Fruit fly (Drosophila melanogaster) whole organism, wandering third instar larva: ENCODE data around the gene sesB.

Experiments used
- HLH106 ChIP-seq: fragments of 200-800 bp; optimal IDR thresholded peaks from 3 replicates; lab custom pipeline; 2019; ENCODE audit warnings: missing biosample characterization, mild to moderate bottlenecking, missing genetic modification characterization, moderate library complexity
- Hr78 ChIP-seq: fragments of >200 bp; optimal IDR thresholded peaks from 2 replicates; lab custom pipeline; 2017; ENCODE audit warnings: missing biosample characterization, missing genetic modification characterization
- Myc ChIP-seq: fragments of >200 bp; optimal IDR thresholded peaks from 2 replicates; lab custom pipeline; 2017
- sage ChIP-seq: fragments of 200-800 bp; sonication (Bioruptor generic); optimal IDR thresholded peaks from 2 replicates; lab custom pipeline; 2016; ENCODE audit warnings: missing biosample characterization, mild to moderate bottlenecking, missing genetic modification characterization

dm6 chrX:10825349-10826129 lies 38.8 kb upstream of the sesB start:
- TF ChIP-seq HLH106 = no peak
- TF ChIP-seq Hr78 (GFP tag; lab: Kevin White, UChicago) = no peak
- no peak for TF ChIP-seq Myc (lab: Kevin White, UChicago)
- no peak for TF ChIP-seq sage (GFP tag; lab: Kevin White, UChicago)
